Fruit fly (Drosophila melanogaster) whole organism, embryonic: ENCODE measurements around the gene Gorab.

Experiments
- Adf1 ChIP-seq: fragments of 200-800 bp; sonication (Bioruptor generic); IDR thresholded peaks from 2 replicates; pipeline ENCODE4 v1.3.6; 2022; ENCODE audit warnings: missing biosample characterization, missing genetic modification characterization
- Aef1 ChIP-seq: fragments of 200-800 bp; sonication (Bioruptor generic); IDR thresholded peaks from 3 replicates; pipeline ENCODE4 v1.3.6; 2022; ENCODE audit warnings: missing biosample characterization, missing genetic modification characterization
- CG10462 ChIP-seq: fragments of 200-800 bp; sonication (Bioruptor generic); optimal IDR thresholded peaks from 2 replicates; lab custom pipeline; 2016; ENCODE audit warnings: missing biosample characterization, missing genetic modification characterization
- CG10543 ChIP-seq: fragments of 200-800 bp; sonication (Bioruptor generic); optimal IDR thresholded peaks from 3 replicates; lab custom pipeline; 2017; ENCODE audit warnings: missing biosample characterization, mild to moderate bottlenecking, missing genetic modification characterization, moderate library complexity
- CG12769 ChIP-seq: fragments of 200-800 bp; sonication (Bioruptor generic); optimal IDR thresholded peaks from 2 replicates; lab custom pipeline; 2019; ENCODE audit warnings: missing biosample characterization, mild to moderate bottlenecking, missing genetic modification characterization, moderate library complexity
- CG13287 ChIP-seq: fragments of 200-800 bp; sonication (Bioruptor generic); IDR thresholded peaks from 2 replicates; pipeline ENCODE4 v1.3.6; 2022; ENCODE audit warnings: missing biosample characterization, missing genetic modification characterization; ENCODE audit not compliant: partially characterized antibody
- CG15479 ChIP-seq: fragments of 200-800 bp; sonication (Bioruptor generic); optimal IDR thresholded peaks from 3 replicates; lab custom pipeline; 2019; ENCODE audit warnings: missing biosample characterization, mild to moderate bottlenecking, missing genetic modification characterization, moderate library complexity
- CG17186 ChIP-seq: fragments of 200-800 bp; sonication (Bioruptor generic); optimal IDR thresholded peaks from 3 replicates; lab custom pipeline; 2017; ENCODE audit warnings: missing biosample characterization, missing genetic modification reagents, missing genetic modification characterization
- CG3838 ChIP-seq: fragments of 200-800 bp; sonication (Bioruptor generic); optimal IDR thresholded peaks from 3 replicates; lab custom pipeline; 2016; ENCODE audit warnings: missing biosample characterization, missing genetic modification characterization
- CG6791 ChIP-seq: fragments of 200-800 bp; sonication (Bioruptor generic); IDR thresholded peaks from 3 replicates; pipeline ENCODE4 v1.3.6; 2022; ENCODE audit warnings: missing biosample characterization, missing genetic modification characterization; ENCODE audit not compliant: partially characterized antibody
- CG9817 ChIP-seq: fragments of 200-800 bp; sonication (Bioruptor generic); optimal IDR thresholded peaks from 2 replicates; lab custom pipeline; 2018; ENCODE audit warnings: missing biosample characterization, mild to moderate bottlenecking, missing genetic modification characterization, moderate library complexity
- CTCF ChIP-seq: fragments of 200-800 bp; sonication (Bioruptor generic); optimal IDR thresholded peaks from 2 replicates; lab custom pipeline; 2017; ENCODE audit warnings: missing biosample characterization, mild to moderate bottlenecking, missing genetic modification characterization, moderate library complexity
- Dbx ChIP-seq: fragments of 200-800 bp; sonication (Bioruptor generic); IDR thresholded peaks from 3 replicates; pipeline ENCODE4 v1.3.6; 2022; ENCODE audit warnings: missing biosample characterization, missing genetic modification characterization
- Ets65A ChIP-seq: fragments of 200-800 bp; sonication (Bioruptor generic); peaks from one replicate; lab custom pipeline; 2016; ENCODE audit warnings: missing biosample characterization, missing genetic modification characterization
- Fer3 ChIP-seq: fragments of 200-800 bp; sonication (Bioruptor generic); optimal IDR thresholded peaks from 2 replicates; lab custom pipeline; 2018; ENCODE audit warnings: missing biosample characterization, mild to moderate bottlenecking, missing genetic modification characterization, moderate library complexity
- Gsc ChIP-seq: fragments of 200-800 bp; sonication (Bioruptor generic); IDR thresholded peaks from 2 replicates; pipeline ENCODE4 v1.3.6; 2022; ENCODE audit warnings: missing biosample characterization, missing genetic modification characterization
- H15 ChIP-seq: fragments of 200-800 bp; sonication (Bioruptor generic); IDR thresholded peaks from 3 replicates; pipeline ENCODE4 v1.3.6; 2022; ENCODE audit warnings: missing biosample characterization, missing genetic modification characterization
- Hr3 ChIP-seq: fragments of 200-800 bp; sonication (Bioruptor generic); optimal IDR thresholded peaks from 3 replicates; lab custom pipeline; 2016; ENCODE audit warnings: missing biosample characterization, missing genetic modification characterization
- MESR4 ChIP-seq: fragments of 200-800 bp; sonication (Bioruptor generic); optimal IDR thresholded peaks from 2 replicates; lab custom pipeline; 2018; ENCODE audit warnings: missing biosample characterization, mild to moderate bottlenecking, missing genetic modification characterization, moderate library complexity
- Med ChIP-seq: fragments of 200-800 bp; sonication (Bioruptor generic); peaks from one replicate; lab custom pipeline; 2016; ENCODE audit warnings: missing biosample characterization, missing genetic modification characterization, mild to moderate bottlenecking, inconsistent platforms, moderate library complexity
- cas ChIP-seq: fragments of 200-800 bp; sonication (Bioruptor generic); IDR thresholded peaks from 2 replicates; pipeline ENCODE4 v1.3.6; 2022; ENCODE audit warnings: missing biosample characterization, missing genetic modification characterization
- cg ChIP-seq: fragments of 200-800 bp; sonication (Bioruptor generic); optimal IDR thresholded peaks from 3 replicates; lab custom pipeline; 2019; ENCODE audit warnings: missing biosample characterization, mild to moderate bottlenecking, missing genetic modification characterization, moderate library complexity
- chinmo ChIP-seq: fragments of 200-800 bp; sonication (Bioruptor generic); IDR thresholded peaks from 4 replicates; pipeline ENCODE4 v1.3.6; 2022; ENCODE audit warnings: missing biosample characterization, missing genetic modification characterization; ENCODE audit not compliant: partially characterized antibody
- chm ChIP-seq: fragments of 200-800 bp; sonication (Bioruptor generic); IDR thresholded peaks from 2 replicates; pipeline ENCODE4 v1.3.6; 2022; ENCODE audit warnings: missing biosample characterization, missing genetic modification characterization
- crc ChIP-seq: fragments of 200-800 bp; sonication (Bioruptor generic); optimal IDR thresholded peaks from 2 replicates; lab custom pipeline; 2016; ENCODE audit warnings: missing biosample characterization, missing genetic modification characterization
- eve ChIP-seq, 2 experiments: fragments of >200 bp; optimal IDR thresholded peaks; 2 replicates each; lab custom pipeline; 2017; ENCODE audit warnings: missing biosample characterization in 2 of 2, missing genetic modification characterization in 2 of 2
- ftz-f1 ChIP-seq: fragments of 200-800 bp; sonication (Bioruptor generic); optimal IDR thresholded peaks from 2 replicates; lab custom pipeline; 2016; ENCODE audit warnings: missing biosample characterization, missing genetic modification characterization
- gcm ChIP-seq: fragments of 200-800 bp; sonication (Bioruptor generic); optimal IDR thresholded peaks from 2 replicates; lab custom pipeline; 2019; ENCODE audit warnings: missing biosample characterization, mild to moderate bottlenecking, missing genetic modification characterization, moderate library complexity
- gem ChIP-seq: fragments of 200-800 bp; sonication (Bioruptor generic); optimal IDR thresholded peaks from 2 replicates; lab custom pipeline; 2019; ENCODE audit warnings: missing biosample characterization, mild to moderate bottlenecking, missing genetic modification characterization, moderate library complexity
- insv ChIP-seq, 2 experiments: fragments of 200-800 bp; sonication (Bioruptor generic); optimal IDR thresholded peaks; 3 replicates each; lab custom pipeline; 2016 to 2018; ENCODE audit warnings: missing biosample characterization in 2 of 2, missing genetic modification characterization in 2 of 2
- kni ChIP-seq: fragments of 200-800 bp; sonication (Bioruptor generic); optimal IDR thresholded peaks from 3 replicates; lab custom pipeline; 2017; ENCODE audit warnings: mild to moderate bottlenecking, missing biosample characterization, missing genetic modification reagents, missing genetic modification characterization
- oc ChIP-seq: fragments of 200-800 bp; sonication (Bioruptor generic); optimal IDR thresholded peaks from 2 replicates; lab custom pipeline; 2018; ENCODE audit warnings: missing biosample characterization, mild to moderate bottlenecking, missing genetic modification characterization, moderate library complexity
- pan ChIP-seq, 4 experiments: fragments of >200 bp in 3 of 4; fragments of 200-800 bp in 1 of 4; sonication (Bioruptor generic) in 1 of 4; optimal IDR thresholded peaks in 3 of 4; IDR thresholded peaks in 1 of 4; 2 replicates each; pipeline versions ENCODE4 v1.3.6 to Lab custom; 2017 to 2022; ENCODE audit warnings: missing biosample characterization in 2 of 4, missing genetic modification characterization in 2 of 4, mixed read lengths in 1 of 4
- pfk ChIP-seq: fragments of 200-800 bp; sonication (Bioruptor generic); optimal IDR thresholded peaks from 2 replicates; lab custom pipeline; 2018; ENCODE audit warnings: missing biosample characterization, mild to moderate bottlenecking, missing genetic modification characterization, moderate library complexity
- pnt ChIP-seq: fragments of 200-800 bp; sonication (Bioruptor generic); optimal IDR thresholded peaks from 3 replicates; lab custom pipeline; 2016; ENCODE audit warnings: missing biosample characterization, missing genetic modification characterization
- pum ChIP-seq: fragments of 200-800 bp; sonication (Bioruptor generic); optimal IDR thresholded peaks from 2 replicates; lab custom pipeline; 2016; ENCODE audit warnings: missing biosample characterization, missing genetic modification characterization
- sc ChIP-seq, 3 experiments: fragments of >200 bp in 2 of 3; fragments of 200-800 bp in 1 of 3; sonication (Bioruptor generic) in 1 of 3; optimal IDR thresholded peaks; 2 replicates in 2 of 3; 3 replicates in 1 of 3; lab custom pipeline; 2017; ENCODE audit warnings: mild to moderate bottlenecking in 1 of 3, missing biosample characterization in 1 of 3, missing genetic modification characterization in 1 of 3, missing genetic modification reagents in 1 of 3
- sob ChIP-seq: fragments of 200-800 bp; sonication (Bioruptor generic); IDR thresholded peaks from 2 replicates; pipeline ENCODE4 v1.3.6; 2022; ENCODE audit warnings: missing biosample characterization, missing genetic modification characterization
- ssp ChIP-seq: fragments of 200-800 bp; sonication (Bioruptor generic); IDR thresholded peaks from 2 replicates; pipeline ENCODE4 v1.3.6; 2022; ENCODE audit warnings: missing biosample characterization, missing genetic modification characterization
- tna ChIP-seq: fragments of 200-800 bp; sonication (Bioruptor generic); IDR thresholded peaks from 2 replicates; pipeline ENCODE4 v1.3.6; 2022; ENCODE audit warnings: missing biosample characterization, missing genetic modification characterization; ENCODE audit not compliant: partially characterized antibody
- toy ChIP-seq: fragments of 200-800 bp; sonication (Bioruptor generic); IDR thresholded peaks from 2 replicates; pipeline ENCODE4 v1.3.6; 2022; ENCODE audit warnings: missing biosample characterization, missing genetic modification characterization
- unc-4 ChIP-seq: fragments of 200-800 bp; sonication (Bioruptor generic); IDR thresholded peaks from 2 replicates; pipeline ENCODE4 v1.3.6; 2022; ENCODE audit warnings: missing biosample characterization, missing genetic modification characterization; ENCODE audit not compliant: partially characterized antibody
- vnd ChIP-seq: fragments of 200-800 bp; sonication (Bioruptor generic); IDR thresholded peaks from 3 replicates; pipeline ENCODE4 v1.3.6; 2022; ENCODE audit warnings: missing biosample characterization, missing genetic modification characterization; ENCODE audit not compliant: partially characterized antibody
- vvl ChIP-seq: fragments of 200-800 bp; sonication (Bioruptor generic); IDR thresholded peaks from 2 replicates; pipeline ENCODE4 v1.3.6; 2022; ENCODE audit warnings: missing biosample characterization, missing genetic modification characterization

Gene Gorab

DNA sequence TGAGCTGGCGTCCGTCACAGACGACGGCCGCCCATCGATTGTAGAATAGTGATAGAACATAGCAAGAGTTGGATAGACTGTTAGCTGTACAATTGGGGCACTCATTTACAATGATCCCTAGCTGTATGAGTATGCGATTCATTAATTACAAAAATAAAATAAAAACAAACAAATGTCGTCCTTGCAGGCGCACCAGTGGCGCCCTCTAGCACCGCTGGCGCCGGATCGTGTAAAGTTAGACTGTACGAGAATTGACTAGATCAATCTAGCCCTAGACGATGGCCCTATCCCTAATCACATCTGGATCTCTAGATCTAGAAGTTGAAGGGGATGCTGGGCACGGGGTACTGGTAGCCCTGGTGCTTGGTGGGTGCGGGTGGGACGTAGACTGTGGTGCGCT is 44.9 kb downstream of the Gorab start:
- TF ChIP-seq chm (GFP tag; lab: Robert Waterston, UW): no peak
- TF ChIP-seq CG13287: no peak
- no peak for TF ChIP-seq vnd (GFP tag; lab: Robert Waterston, UW)
- no peak for TF ChIP-seq sc (optimal IDR thresholded peaks at IDR 0.05; lab: Kevin White, UChicago)
- no peak for TF ChIP-seq sc (GFP tag; optimal IDR thresholded peaks at IDR 0.05; lab: Kevin White, UChicago)
- no peak for TF ChIP-seq Aef1
- no peak; the same call in 1 of the 2 replicates for TF ChIP-seq sob (GFP tag; lab: Robert Waterston, UW)
- no peak for TF ChIP-seq MESR4
- TF ChIP-seq crc: no peak
- peak; percentile 65 for TF ChIP-seq CTCF (GFP tag; lab: Kevin White, UChicago)
- no peak for TF ChIP-seq CG9817
- no peak for TF ChIP-seq Gsc
- peak; percentile 33 for TF ChIP-seq Med (GFP tag; lab: Kevin White, UChicago)
- no peak for TF ChIP-seq CG17186 (GFP tag; lab: Kevin White, UChicago)
- TF ChIP-seq CG6791 (GFP tag; lab: Robert Waterston, UW): 0 out of 3 replicates have a peak, but pooled peaks have one; percentile 15
- 0 out of 3 replicates have a peak, but pooled peaks have one; percentile 13 for TF ChIP-seq H15 (GFP tag; lab: Robert Waterston, UW)
- TF ChIP-seq pfk (GFP tag; lab: Kevin White, UChicago): no peak
- TF ChIP-seq Dbx (GFP tag; lab: Robert Waterston, UW): 0 out of 3 replicates have a peak, but pooled peaks have one; percentile 42

DNA sequence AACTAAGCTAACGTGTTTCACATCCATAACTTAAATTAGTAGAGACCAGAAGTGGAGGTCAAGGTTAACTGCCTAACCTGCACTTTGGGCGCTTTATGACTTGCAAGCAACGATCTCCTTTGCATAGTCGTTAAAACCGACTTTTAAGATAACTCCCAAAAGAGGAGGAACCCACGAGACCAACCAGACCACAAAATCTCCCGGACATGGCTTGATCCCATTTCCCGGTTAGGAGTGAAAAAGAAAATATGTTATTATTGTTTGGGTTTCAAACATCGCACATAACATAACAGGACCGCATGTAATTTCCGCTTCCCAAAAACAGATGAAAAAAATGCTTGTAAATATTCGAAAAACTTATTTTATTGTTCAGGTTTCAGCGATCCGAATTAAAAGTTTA is 45.4 kb downstream of the Gorab start:
- TF ChIP-seq insv (GFP tag; optimal IDR thresholded peaks at IDR 0.05; lab: Kevin White, UChicago) (no peak), chinmo (GFP tag; lab: Robert Waterston, UW) (0 out of 4 replicates have a peak, but pooled peaks have one; percentile 30), CG12769 (tag; lab: Kevin White, UChicago) (peak; percentile 20), Ets65A (peak; percentile 91)

DNA sequence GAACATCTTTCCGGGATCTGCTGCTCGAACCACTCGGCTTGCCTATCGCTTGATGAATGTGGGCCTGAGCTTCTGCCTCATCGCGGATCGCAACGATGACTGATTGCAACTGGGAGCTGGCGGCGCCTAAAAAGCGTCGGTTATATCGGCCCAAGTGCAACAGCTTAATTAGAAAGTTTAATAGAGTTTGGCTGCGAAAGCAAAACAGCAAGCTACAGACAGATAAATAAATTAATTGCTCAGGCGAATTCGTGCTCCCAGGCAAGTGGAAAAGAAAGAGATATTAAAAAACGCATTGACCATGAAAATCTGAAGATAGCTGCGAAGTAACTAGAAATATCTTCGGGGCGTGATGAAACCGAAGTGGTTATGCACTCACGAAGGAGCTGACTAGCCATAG is 46.0 kb downstream of the Gorab start, which contains the start of gene CG13728:
Gene CG13728 (minus strand): TSS at position 101 of the 400 bp plus-strand sequence.
- TF ChIP-seq eve (GFP tag; optimal IDR thresholded peaks at IDR 0.05; lab: Kevin White, UChicago) (no peak), Ets65A (peak; percentile 84)

DNA sequence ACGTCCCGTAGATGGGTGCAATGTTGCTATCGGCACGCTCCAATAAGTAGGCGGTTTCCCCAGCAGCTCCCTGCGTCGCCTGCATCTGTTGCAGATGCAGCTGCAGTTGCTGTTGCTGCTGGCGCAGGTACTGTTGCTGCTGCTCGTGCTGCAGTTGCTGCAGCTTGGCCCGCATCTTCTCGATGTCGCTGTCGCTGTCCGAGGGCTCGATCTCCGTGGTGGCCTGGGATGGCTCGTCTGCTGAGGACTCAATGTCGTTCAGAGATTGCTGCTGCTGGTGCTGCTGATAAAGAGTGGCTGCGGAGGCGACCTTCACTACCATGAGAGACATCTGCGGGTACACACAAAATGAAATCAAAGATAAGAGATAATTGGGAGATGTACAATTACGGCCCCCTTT is 46.6 kb downstream of the Gorab start:
- TF ChIP-seq gem (tag; lab: Kevin White, UChicago) (no peak), ssp (GFP tag; lab: Robert Waterston, UW) (0 out of 2 replicates have a peak, but pooled peaks have one; percentile 7), gcm (GFP tag; lab: Kevin White, UChicago) (peak; percentile 91), Hr3 (GFP tag; lab: Kevin White, UChicago) (no peak), pum (GFP tag; lab: Kevin White, UChicago) (no peak), pnt (GFP tag; lab: Kevin White, UChicago) (no peak)

DNA sequence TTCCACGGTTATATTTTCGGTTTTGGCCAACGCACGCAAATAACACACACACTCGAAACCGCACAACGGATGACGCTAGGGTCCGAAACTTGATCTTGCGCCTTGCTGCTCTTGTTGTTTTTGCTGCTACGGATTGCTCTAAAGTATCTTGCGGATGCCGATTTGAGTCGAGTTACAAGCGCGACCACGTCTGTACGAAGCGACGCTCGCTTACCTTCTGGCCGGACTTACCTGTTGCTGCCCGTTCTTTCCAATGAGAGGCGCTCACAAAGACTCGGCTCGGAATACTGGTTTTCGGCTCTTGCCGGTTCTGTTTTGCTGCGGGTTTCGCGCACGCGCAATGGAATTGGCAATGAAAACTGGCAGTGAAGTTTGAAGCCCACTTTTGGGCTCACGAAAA is 49.3 kb downstream of the Gorab start, which contains the start of gene Cad74A:
Gene Cad74A (minus strand): TSS at position 220 of the 400 bp plus-strand sequence.
- peak; percentile 15 for TF ChIP-seq cg (GFP tag; lab: Kevin White, UChicago)
- peak; percentile 24; the same call in 1 of the 2 replicates for TF ChIP-seq Adf1 (GFP tag; lab: Robert Waterston, UW)
- no peak for TF ChIP-seq CG10462 (GFP tag; lab: Kevin White, UChicago)
- peak; percentile 63 for TF ChIP-seq kni
- 0 out of 2 replicates have a peak, but pooled peaks have one; percentile 15 for TF ChIP-seq unc-4 (GFP tag; lab: Robert Waterston, UW)
- no peak for TF ChIP-seq Fer3 (tag; lab: Kevin White, UChicago)
- TF ChIP-seq CG10543 (GFP tag; lab: Kevin White, UChicago): peak; percentile 15
- TF ChIP-seq ftz-f1: peak; percentile 37
- no peak for TF ChIP-seq toy (GFP tag; lab: Robert Waterston, UW)
- TF ChIP-seq vvl: peak; percentile 60; the same call in 1 of the 2 replicates
- TF ChIP-seq pan (optimal IDR thresholded peaks at IDR 0.05; lab: Kevin White, UChicago): no peak
- TF ChIP-seq pan (GFP tag; optimal IDR thresholded peaks at IDR 0.05 in 1 of 2, IDR thresholded peaks at IDR 0.05 in 1 of 2): peak in 1 of 2 experiments; percentile 15
- TF ChIP-seq CG3838 (GFP tag; lab: Kevin White, UChicago): no peak
- TF ChIP-seq cas (GFP tag; lab: Robert Waterston, UW): no peak
- 0 out of 2 replicates have a peak, but pooled peaks have one; percentile 47 for TF ChIP-seq tna (GFP tag; lab: Robert Waterston, UW)
- TF ChIP-seq oc: peak; percentile 9
- TF ChIP-seq CG15479 (GFP tag; lab: Kevin White, UChicago): peak; percentile 81
